Worm (Caenorhabditis elegans) whole organism, L4/young adult: ENCODE data around the gene clec-219.

ENCODE experiments used
- W03F9.2 ChIP-seq: fragments of 150-350 bp; optimal IDR thresholded peaks from 2 replicates; lab custom pipeline; 2014; ENCODE audit warnings: missing biosample characterization, missing genetic modification characterization
- dao-5 ChIP-seq: sonication (generic microtip); optimal IDR thresholded peaks from 2 replicates; lab custom pipeline; 2016; ENCODE audit warnings: missing genotype, missing genetic modification characterization, moderate library complexity, missing compliant biosample characterization
- him-1 ChIP-seq: sonication (generic microtip); optimal IDR thresholded peaks from 2 replicates; lab custom pipeline; 2016; ENCODE audit warnings: missing genotype, missing genetic modification reagents, missing genetic modification characterization, missing compliant biosample characterization

ce11 chrV:8358702-8359101, 40.5 kb downstream of the clec-219 start:
- TF ChIP-seq dao-5 (tag; lab: Kevin White, UChicago) = no peak
- TF ChIP-seq him-1 (tag; lab: Kevin White, UChicago) = no peak
- no peak for TF ChIP-seq W03F9.2 (tag; lab: Kevin White, UChicago)
